Fruit fly (Drosophila melanogaster): ENCODE data around the gene 140up.

The 140up gene

dm6 chr3R:14125479-14126121 lies at the start of gene 140up, which contains the start of gene Polr2B:
Gene 140up, minus strand, starts transcription at chr3R:14125548.
Gene Polr2B, plus strand, starts transcription at chr3R:14125791.
- TF ChIP-seq OdsH (GFP tag; optimal IDR thresholded peaks at IDR 0.05) (peak; percentile 93), sv (GFP tag; optimal IDR thresholded peaks at IDR 0.05) (peak; percentile 80), ey (GFP tag; optimal IDR thresholded peaks at IDR 0.05) (peak; percentile 77), Mio (GFP tag; optimal IDR thresholded peaks at IDR 0.05) (no peak), h (GFP tag; optimal IDR thresholded peaks at IDR 0.05) (peak; percentile 88), GATAd (GFP tag; optimal IDR thresholded peaks at IDR 0.05) (peak; percentile 64), Myc (optimal IDR thresholded peaks at IDR 0.05) (peak; percentile 52), pan (optimal IDR thresholded peaks at IDR 0.05) (no peak), foxo (GFP tag; optimal IDR thresholded peaks at IDR 0.05) (peak in 1 of 2 experiments; percentile 95), HLH106 (tag; optimal IDR thresholded peaks at IDR 0.05) (peak; percentile 96), woc (GFP tag; optimal IDR thresholded peaks at IDR 0.05) (peak; percentile 66), CrebA (GFP tag; optimal IDR thresholded peaks at IDR 0.05; ENCODE audit: borderline replicate concordance) (no peak), dsf (GFP tag; optimal IDR thresholded peaks at IDR 0.05; ENCODE audit: borderline replicate concordance) (peak; percentile 86), lola (GFP tag; optimal IDR thresholded peaks at IDR 0.05) (no peak), psq (GFP tag; optimal IDR thresholded peaks at IDR 0.05) (peak; percentile 93), Jra (GFP tag; optimal IDR thresholded peaks at IDR 0.05) (peak; percentile 86), dmrt93B (GFP tag; optimal IDR thresholded peaks at IDR 0.05) (peak; percentile 92), Hr83 (GFP tag; optimal IDR thresholded peaks at IDR 0.05; ENCODE audit: poor library complexity, severe bottlenecking) (peak; percentile 55), Rel (GFP tag; optimal IDR thresholded peaks at IDR 0.05) (peak; percentile 25), Rel (tag; optimal IDR thresholded peaks at IDR 0.05) (peak; percentile 66), Sp1 (GFP tag; optimal IDR thresholded peaks at IDR 0.05) (peak; percentile 91), Hnf4 (GFP tag; optimal IDR thresholded peaks at IDR 0.05) (peak; percentile 94), dl (GFP tag; optimal IDR thresholded peaks at IDR 0.05; ENCODE audit: insufficient read depth in 1 of 2, partially characterized antibody in 2 of 2) (no peak), br (GFP tag; optimal IDR thresholded peaks at IDR 0.05) (peak; percentile 77), Dfd (GFP tag; optimal IDR thresholded peaks at IDR 0.05) (no peak), jim (GFP tag; optimal IDR thresholded peaks at IDR 0.05) (peak; percentile 6), fru (GFP tag; optimal IDR thresholded peaks at IDR 0.05) (peak; percentile 86), Dif (GFP tag; optimal IDR thresholded peaks at IDR 0.05; ENCODE audit: partially characterized antibody) (no peak), sage (GFP tag; optimal IDR thresholded peaks at IDR 0.05) (peak; percentile 67), Hr78 (GFP tag; optimal IDR thresholded peaks at IDR 0.05) (no peak), Abd-B (GFP tag; optimal IDR thresholded peaks at IDR 0.05) (no peak), brk (GFP tag; optimal IDR thresholded peaks at IDR 0.05) (peak; percentile 89), N (GFP tag; optimal IDR thresholded peaks at IDR 0.05) (no peak), rgr (GFP tag; optimal IDR thresholded peaks at IDR 0.05) (peak; percentile 95), tai (GFP tag; optimal IDR thresholded peaks at IDR 0.05) (no peak), CG9705 (GFP tag; optimal IDR thresholded peaks at IDR 0.05) (peak; percentile 89), CG32264 (GFP tag; optimal IDR thresholded peaks at IDR 0.05) (peak; percentile 5), usp (GFP tag; optimal IDR thresholded peaks at IDR 0.05) (no peak)

dm6 chr3R:14162176-14162759 lies 36.9 kb upstream of the 140up start, which contains the start of gene CG3199:
Gene CG3199, plus strand, starts transcription at chr3R:14162709.
- no peak for TF ChIP-seq Jra (GFP tag; optimal IDR thresholded peaks at IDR 0.05)
- no peak for TF ChIP-seq dsf (GFP tag; optimal IDR thresholded peaks at IDR 0.05; ENCODE audit: borderline replicate concordance)
- no peak for TF ChIP-seq Dfd (GFP tag; optimal IDR thresholded peaks at IDR 0.05)
- TF ChIP-seq br (GFP tag; optimal IDR thresholded peaks at IDR 0.05): no peak
- no peak for TF ChIP-seq CG9705 (GFP tag; optimal IDR thresholded peaks at IDR 0.05)
- TF ChIP-seq Hr83 (GFP tag; optimal IDR thresholded peaks at IDR 0.05; ENCODE audit: poor library complexity, severe bottlenecking): no peak
- TF ChIP-seq woc (GFP tag; optimal IDR thresholded peaks at IDR 0.05): no peak
- no peak for TF ChIP-seq dl (GFP tag; optimal IDR thresholded peaks at IDR 0.05; ENCODE audit: insufficient read depth in 1 of 2, partially characterized antibody in 2 of 2)

All from whole organism, wandering third instar larva.